Worm (Caenorhabditis elegans) whole organism, L2 larva: ENCODE results near the gene clec-83.

Experiments
- ama-1 ChIP-seq: fragments of 150-350 bp; optimal IDR thresholded peaks from 2 replicates; lab custom pipeline; 2018; ENCODE audit warnings: inconsistent platforms
- ceh-82 ChIP-seq: fragments of 150-350 bp; optimal IDR thresholded peaks from 2 replicates; lab custom pipeline; 2014; ENCODE audit warnings: missing biosample characterization, missing genetic modification characterization
- elt-3 ChIP-seq: sonication (generic microtip); optimal IDR thresholded peaks from 2 replicates; lab custom pipeline; 2017; ENCODE audit warnings: missing biosample characterization, missing genetic modification characterization
- nhr-10 ChIP-seq: sonication (generic microtip); optimal IDR thresholded peaks from 2 replicates; lab custom pipeline; 2017; ENCODE audit warnings: missing biosample characterization, missing genetic modification characterization
- nhr-21 ChIP-seq: fragments of 150-350 bp; optimal IDR thresholded peaks from 2 replicates; lab custom pipeline; 2014; ENCODE audit warnings: missing biosample characterization, missing genetic modification characterization
- unc-55 ChIP-seq: fragments of 150-350 bp; sonication (generic microtip); optimal IDR thresholded peaks from 3 replicates; lab custom pipeline; 2014; ENCODE audit warnings: missing biosample characterization, missing genetic modification reagents, missing genetic modification characterization
- unc-62 ChIP-seq: fragments of 150-350 bp; optimal IDR thresholded peaks from 2 replicates; lab custom pipeline; 2014; ENCODE audit warnings: missing biosample characterization, missing genetic modification reagents, missing genetic modification characterization

DNA sequence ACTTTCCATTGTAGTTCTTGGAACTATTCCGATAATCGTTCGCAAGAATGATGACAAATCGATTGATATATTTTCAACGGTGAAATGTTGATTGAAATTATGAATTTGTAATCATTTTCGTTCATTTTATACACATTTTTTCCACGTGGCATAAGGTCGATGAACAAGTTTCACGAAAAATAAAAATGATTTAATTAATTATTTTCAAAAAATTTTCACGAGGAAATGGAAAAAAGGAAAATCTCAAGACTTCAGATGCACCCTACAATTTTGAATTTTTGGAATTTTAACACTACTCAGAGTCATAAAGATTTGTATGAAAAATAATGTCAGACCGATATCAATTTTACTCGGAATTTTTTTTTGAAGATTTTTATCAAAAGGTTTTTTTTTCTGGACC lies 21.6 kb downstream of the clec-83 start, which contains the start of gene Y54G2A.13:
- TF ChIP-seq ama-1: no peak
- no peak for TF ChIP-seq unc-62 (GFP tag; lab: Kevin White, UChicago)
- no peak for TF ChIP-seq ceh-82 (tag; lab: Kevin White, UChicago)
- TF ChIP-seq elt-3 (tag; lab: Kevin White, UChicago): no peak
- no peak for TF ChIP-seq unc-55 (GFP tag; lab: Kevin White, UChicago)
- TF ChIP-seq nhr-21 (tag; lab: Kevin White, UChicago): no peak
- TF ChIP-seq nhr-10 (tag; lab: Kevin White, UChicago): no peak
